Worm (Caenorhabditis elegans): ENCODE measurements around the gene T28A8.4.
A peak's percentile ranks its signal among the peaks of the same experiment; 100 is the strongest.

The T28A8.4 gene

ce11 chrIII:13464493-13465362, 38.8 kb upstream of the T28A8.4 start, which contains the start of gene kel-3 (continued):
- TF ChIP-seq F37B4.10 (GFP tag; IDR thresholded peaks at IDR 0.05) (0 out of 2 replicates have a peak, but pooled peaks have one; percentile 57), him-1 (tag; optimal IDR thresholded peaks at IDR 0.05) (peak; percentile 54), zim-3 (tag; optimal IDR thresholded peaks at IDR 0.05) (peak; percentile 93), unc-130 (GFP tag; optimal IDR thresholded peaks at IDR 0.05) (peak; percentile 97), mel-28 (tag; optimal IDR thresholded peaks at IDR 0.05; ENCODE audit: borderline replicate concordance) (peak; percentile 21), lag-1 (GFP tag; IDR thresholded peaks at IDR 0.05) (no peak), aptf-2 (GFP tag; conservative IDR thresholded peaks at IDR 0.05) (no peak), ztf-3 (GFP tag; optimal IDR thresholded peaks at IDR 0.05) (peak; percentile 91), hlh-26 (GFP tag; conservative IDR thresholded peaks at IDR 0.05) (no peak), snpc-4 (GFP tag; optimal IDR thresholded peaks at IDR 0.05) (no peak), snpc-4 (tag; optimal IDR thresholded peaks at IDR 0.05) (peak in 3 of 4 experiments; percentile 51 to 79 (median 56)), ceh-58 (GFP tag; IDR thresholded peaks at IDR 0.05) (peak; percentile 89; the same call in 1 of the 2 replicates), mes-4 (tag; optimal IDR thresholded peaks at IDR 0.05) (peak; percentile 54), tbp1 (GFP tag; optimal IDR thresholded peaks at IDR 0.05) (peak; percentile 71), nfya-1 (tag; optimal IDR thresholded peaks at IDR 0.05; ENCODE audit: borderline replicate concordance, insufficient read depth) (no peak), B0019.2 (GFP tag; conservative IDR thresholded peaks at IDR 0.05) (0 out of 2 replicates have a peak, but pooled peaks have one; percentile 42), xnd-1 (tag; optimal IDR thresholded peaks at IDR 0.05) (peak; percentile 33), ztf-6 (GFP tag; IDR thresholded peaks at IDR 0.05) (no peak; the same call in 1 of the 2 replicates), sptf-2 (GFP tag; optimal IDR thresholded peaks at IDR 0.05) (no peak), attf-5 (GFP tag; optimal IDR thresholded peaks at IDR 0.05) (peak; percentile 70), efl-1 (GFP tag; optimal IDR thresholded peaks at IDR 0.05) (peak; percentile 40), ceh-40 (GFP tag; IDR thresholded peaks at IDR 0.05) (no peak), athp-1 (tag; optimal IDR thresholded peaks at IDR 0.05) (peak; percentile 98), chd-7 (tag; optimal IDR thresholded peaks at IDR 0.05) (peak; percentile 96), C17E4.6 (GFP tag; IDR thresholded peaks at IDR 0.05) (peak; percentile 81), nhr-80 (tag; optimal IDR thresholded peaks at IDR 0.05) (peak; percentile 90), B0261.1 (tag; optimal IDR thresholded peaks at IDR 0.05) (peak; percentile 38), bed-1 (GFP tag; IDR thresholded peaks at IDR 0.05) (peak; percentile 82; the same call in 1 of the 2 replicates), hrde-1 (tag; optimal IDR thresholded peaks at IDR 0.05; ENCODE audit: borderline replicate concordance) (peak; percentile 98), F23B12.7 (tag; optimal IDR thresholded peaks at IDR 0.05; ENCODE audit: insufficient read depth) (peak; percentile 73), repo-1 (tag; optimal IDR thresholded peaks at IDR 0.05) (peak; percentile 98), ztf-26 (tag; optimal IDR thresholded peaks at IDR 0.05) (peak; percentile 77), rcor-1 (GFP tag; IDR thresholded peaks at IDR 0.05) (peak; percentile 74), madf-6 (GFP tag; IDR thresholded peaks at IDR 0.05) (peak; percentile 85), lsl-1 (GFP tag; optimal IDR thresholded peaks at IDR 0.05) (peak; percentile 73), mcd-1 (GFP tag; IDR thresholded peaks at IDR 0.05) (peak; percentile 74), ceh-27 (GFP tag; optimal IDR thresholded peaks at IDR 0.05) (peak; percentile 27), ztf-18 (tag; optimal IDR thresholded peaks at IDR 0.05) (peak; percentile 85), F52B5.7 (tag; optimal IDR thresholded peaks at IDR 0.05) (peak; percentile 95), let-526 (GFP tag; IDR thresholded peaks at IDR 0.05) (peak; percentile 82), ztf-28 (GFP tag; IDR thresholded peaks at IDR 0.05) (0 out of 2 replicates have a peak, but pooled peaks have one; percentile 47), aptf-3 (GFP tag; IDR thresholded peaks at IDR 0.05) (peak; percentile 75), ZK185.1 (tag; optimal IDR thresholded peaks at IDR 0.05; ENCODE audit: poor library complexity, severe bottlenecking) (peak; percentile 66), nfyb-1 (GFP tag; IDR thresholded peaks at IDR 0.05) (peak; percentile 94), dpl-1 (GFP tag; optimal IDR thresholded peaks at IDR 0.05) (no peak), ekl-4 (GFP tag; IDR thresholded peaks at IDR 0.05) (peak; percentile 97), lin-26 (GFP tag; IDR thresholded peaks at IDR 0.05) (peak; percentile 92)
